Worm (Caenorhabditis elegans) whole organism, L2 larva: ENCODE data around the gene C02F5.10.

Experiments
- R02D3.7 ChIP-seq: fragments of 150-350 bp; optimal IDR thresholded peaks from 2 replicates; lab custom pipeline; 2014; ENCODE audit warnings: missing biosample characterization, missing genetic modification characterization
- alr-1 ChIP-seq: fragments of 150-350 bp; optimal IDR thresholded peaks from 2 replicates; lab custom pipeline; 2014; ENCODE audit warnings: missing biosample characterization, missing genetic modification characterization
- egl-27 ChIP-seq: sonication (generic microtip); optimal IDR thresholded peaks from 3 replicates; lab custom pipeline; 2017; ENCODE audit warnings: missing biosample characterization, missing genetic modification reagents, missing genetic modification characterization
- lin-13 ChIP-seq: fragments of 150-350 bp; optimal IDR thresholded peaks from 2 replicates; lab custom pipeline; 2014; ENCODE audit warnings: missing biosample characterization, missing genetic modification reagents, missing genetic modification characterization
- nhr-11 ChIP-seq: fragments of 150-350 bp; optimal IDR thresholded peaks from 2 replicates; lab custom pipeline; 2014; ENCODE audit warnings: missing biosample characterization, missing genetic modification characterization
- nhr-129 ChIP-seq: fragments of 150-350 bp; optimal IDR thresholded peaks from 2 replicates; lab custom pipeline; 2014; ENCODE audit warnings: missing biosample characterization, missing genetic modification characterization
- nhr-237 ChIP-seq: fragments of 150-350 bp; optimal IDR thresholded peaks from 2 replicates; lab custom pipeline; 2014; ENCODE audit warnings: missing biosample characterization, missing genetic modification characterization
- nhr-25 ChIP-seq: fragments of 150-350 bp; sonication (generic microtip); optimal IDR thresholded peaks from 3 replicates; lab custom pipeline; 2014; ENCODE audit warnings: missing biosample characterization, missing genetic modification characterization
- nhr-6 ChIP-seq: fragments of 150-350 bp; optimal IDR thresholded peaks from 2 replicates; lab custom pipeline; 2014; ENCODE audit warnings: missing biosample characterization, missing genetic modification characterization
- snpc-4 ChIP-seq: fragments of 150-350 bp; optimal IDR thresholded peaks from 2 replicates; lab custom pipeline; 2014; ENCODE audit warnings: missing biosample characterization, missing genetic modification characterization
- unc-62 ChIP-seq: fragments of 150-350 bp; optimal IDR thresholded peaks from 2 replicates; lab custom pipeline; 2014; ENCODE audit warnings: missing biosample characterization, missing genetic modification reagents, missing genetic modification characterization

DNA sequence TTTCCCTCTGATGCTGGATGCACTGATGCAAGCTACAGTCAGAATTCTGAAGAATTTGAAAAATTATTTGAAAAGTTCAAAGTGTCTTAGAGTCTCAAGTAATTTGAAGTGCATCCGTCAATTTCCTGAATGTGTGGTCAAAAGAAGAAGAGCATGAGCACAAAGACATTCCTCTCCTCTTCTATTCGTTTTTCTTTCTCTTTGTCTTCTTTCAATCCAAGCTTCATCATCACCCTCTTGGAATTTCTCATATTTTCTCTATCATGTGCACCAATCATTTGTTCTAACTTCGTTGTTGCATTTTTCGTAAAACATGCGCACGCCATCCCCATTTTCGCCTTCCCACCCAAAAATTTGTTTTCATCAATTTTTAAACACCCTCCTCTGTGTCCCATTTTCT, 36.7 kb upstream of the C02F5.10 start:
- TF ChIP-seq lin-13 (GFP tag; lab: Kevin White, UChicago) (no peak), nhr-6 (no peak), egl-27 (tag; lab: Kevin White, UChicago) (no peak), R02D3.7 (tag; lab: Kevin White, UChicago) (no peak), nhr-129 (tag; lab: Kevin White, UChicago) (no peak), nhr-25 (tag; lab: Kevin White, UChicago) (no peak), nhr-237 (no peak), alr-1 (no peak), unc-62 (GFP tag; lab: Kevin White, UChicago) (no peak), snpc-4 (no peak), nhr-11 (tag; lab: Kevin White, UChicago) (no peak)
